Worm (Caenorhabditis elegans) whole organism, L1 larva: ENCODE results near the gene fkh-5.

Source experiments
- C04F5.9 ChIP-seq: sonication (generic microtip); optimal IDR thresholded peaks from 2 replicates; lab custom pipeline; 2016; ENCODE audit warnings: missing genetic modification characterization, missing compliant biosample characterization
- C34B4.2 ChIP-seq: sonication (generic microtip); optimal IDR thresholded peaks from 2 replicates; lab custom pipeline; 2017; ENCODE audit warnings: mild to moderate bottlenecking, missing genetic modification characterization, missing compliant biosample characterization
- F16B12.6 ChIP-seq: fragments of 150-350 bp; optimal IDR thresholded peaks from 2 replicates; lab custom pipeline; 2014; ENCODE audit warnings: missing biosample characterization, missing genetic modification characterization
- aly-2 ChIP-seq: fragments of 150-350 bp; optimal IDR thresholded peaks from 2 replicates; lab custom pipeline; 2014; ENCODE audit warnings: missing biosample characterization, missing genetic modification characterization
- ama-1 ChIP-seq: fragments of 150-350 bp; optimal IDR thresholded peaks from 2 replicates; lab custom pipeline; 2014
- dsc-1 ChIP-seq: sonication (generic microtip); optimal IDR thresholded peaks from 2 replicates; lab custom pipeline; 2016; ENCODE audit warnings: mild to moderate bottlenecking, missing genetic modification characterization, missing compliant biosample characterization
- efl-1 ChIP-seq, 4 experiments: fragments of 150-350 bp; optimal IDR thresholded peaks in 3 of 4; peaks in 1 of 4; 1 replicate in 1 of 4; 2 replicates in 3 of 4; lab custom pipeline; 2014; ENCODE audit warnings: missing biosample characterization in 2 of 4, missing genetic modification characterization in 2 of 4, missing genetic modification reagents in 2 of 4
- egl-13 ChIP-seq: sonication (generic microtip); optimal IDR thresholded peaks from 2 replicates; lab custom pipeline; 2016; ENCODE audit warnings: missing genotype, missing genetic modification reagents, missing genetic modification characterization, missing compliant biosample characterization
- elt-2 ChIP-seq: sonication (generic microtip); optimal IDR thresholded peaks from 2 replicates; lab custom pipeline; 2016; ENCODE audit warnings: missing genetic modification characterization, mild to moderate bottlenecking, inconsistent platforms, missing compliant biosample characterization, missing genetic modification reagents
- hlh-4 ChIP-seq: sonication (generic microtip); optimal IDR thresholded peaks from 2 replicates; lab custom pipeline; 2016; ENCODE audit warnings: mild to moderate bottlenecking, missing genetic modification characterization, missing compliant biosample characterization
- hpl-2 ChIP-seq: fragments of 150-350 bp; optimal IDR thresholded peaks from 2 replicates; lab custom pipeline; 2014; ENCODE audit warnings: missing biosample characterization, missing genetic modification reagents, missing genetic modification characterization
- jun-1 ChIP-seq: fragments of 150-350 bp; optimal IDR thresholded peaks from 2 replicates; lab custom pipeline; 2014; ENCODE audit warnings: missing biosample characterization, missing genetic modification reagents, missing genetic modification characterization
- lin-35 ChIP-seq, 2 experiments: fragments of 150-350 bp; optimal IDR thresholded peaks; 2 replicates each; lab custom pipeline; 2014; ENCODE audit warnings: missing biosample characterization in 2 of 2, missing genetic modification characterization in 2 of 2, missing genetic modification reagents in 2 of 2
- lsy-2 ChIP-seq, 2 experiments: fragments of 150-350 bp; optimal IDR thresholded peaks; 2 replicates each; lab custom pipeline; 2014; ENCODE audit warnings: missing biosample characterization in 2 of 2, missing genetic modification characterization in 2 of 2
- mdl-1 ChIP-seq, 2 experiments: fragments of 150-350 bp; optimal IDR thresholded peaks; 2 replicates each; lab custom pipeline; 2014 to 2017; ENCODE audit warnings: missing biosample characterization in 2 of 2, missing genetic modification characterization in 2 of 2, inconsistent platforms in 1 of 2
- nhr-12 ChIP-seq: sonication (generic microtip); optimal IDR thresholded peaks from 2 replicates; lab custom pipeline; 2017; ENCODE audit warnings: missing biosample characterization, missing genetic modification characterization
- nhr-47 ChIP-seq: sonication (generic microtip); optimal IDR thresholded peaks from 2 replicates; lab custom pipeline; 2016; ENCODE audit warnings: mild to moderate bottlenecking, missing genetic modification characterization, moderate library complexity, missing compliant biosample characterization
- nhr-76 ChIP-seq: sonication (generic microtip); optimal IDR thresholded peaks from 2 replicates; lab custom pipeline; 2017; ENCODE audit warnings: missing biosample characterization, missing genetic modification characterization
- pag-3 ChIP-seq: sonication (generic microtip); optimal IDR thresholded peaks from 2 replicates; lab custom pipeline; 2017; ENCODE audit warnings: missing genetic modification characterization, mild to moderate bottlenecking, missing compliant biosample characterization, antibody characterized with exemption, borderline replicate concordance; ENCODE audit not compliant: insufficient read depth
- pqm-1 ChIP-seq: sonication (generic microtip); optimal IDR thresholded peaks from 3 replicates; lab custom pipeline; 2017; ENCODE audit warnings: missing biosample characterization, missing genetic modification characterization
- rnt-1 ChIP-seq: sonication (generic microtip); optimal IDR thresholded peaks from 2 replicates; lab custom pipeline; 2016; ENCODE audit warnings: mild to moderate bottlenecking, missing genetic modification characterization, moderate library complexity, missing compliant biosample characterization
- snpc-4 ChIP-seq: fragments of 150-350 bp; optimal IDR thresholded peaks from 2 replicates; lab custom pipeline; 2014; ENCODE audit warnings: missing biosample characterization, missing genetic modification characterization
- sox-4 ChIP-seq: sonication (generic microtip); optimal IDR thresholded peaks from 2 replicates; lab custom pipeline; 2016; ENCODE audit warnings: missing genetic modification characterization, missing compliant biosample characterization
- sptf-1 ChIP-seq: fragments of 150-350 bp; optimal IDR thresholded peaks from 2 replicates; lab custom pipeline; 2014; ENCODE audit warnings: missing biosample characterization, missing genetic modification characterization
- sup-37 ChIP-seq: fragments of 200-800 bp; sonication (Bioruptor generic); optimal IDR thresholded peaks from 2 replicates; lab custom pipeline; 2018; ENCODE audit warnings: mild to moderate bottlenecking, missing genetic modification characterization, missing compliant biosample characterization
- tbx-2 ChIP-seq: sonication (generic microtip); optimal IDR thresholded peaks from 2 replicates; lab custom pipeline; 2016; ENCODE audit warnings: missing genetic modification characterization, missing compliant biosample characterization
- unc-30 ChIP-seq: sonication (generic microtip); optimal IDR thresholded peaks from 2 replicates; lab custom pipeline; 2017; ENCODE audit warnings: missing biosample characterization, missing genetic modification characterization
- unc-98 ChIP-seq: fragments of 200-800 bp; sonication (Bioruptor generic); IDR thresholded peaks from 2 replicates; pipeline ENCODE4 v1.3.6; 2022; ENCODE audit warnings: missing genetic modification characterization, missing compliant biosample characterization
- zag-1 ChIP-seq: fragments of 150-350 bp; optimal IDR thresholded peaks from 2 replicates; lab custom pipeline; 2014; ENCODE audit warnings: missing biosample characterization, missing genetic modification characterization
- ztf-11 ChIP-seq, 2 experiments: sonication (generic microtip); optimal IDR thresholded peaks; 2 replicates each; lab custom pipeline; 2016 to 2017; ENCODE audit warnings: missing genetic modification characterization in 2 of 2, missing biosample characterization in 1 of 2, missing compliant biosample characterization in 1 of 2

The fkh-5 gene

DNA sequence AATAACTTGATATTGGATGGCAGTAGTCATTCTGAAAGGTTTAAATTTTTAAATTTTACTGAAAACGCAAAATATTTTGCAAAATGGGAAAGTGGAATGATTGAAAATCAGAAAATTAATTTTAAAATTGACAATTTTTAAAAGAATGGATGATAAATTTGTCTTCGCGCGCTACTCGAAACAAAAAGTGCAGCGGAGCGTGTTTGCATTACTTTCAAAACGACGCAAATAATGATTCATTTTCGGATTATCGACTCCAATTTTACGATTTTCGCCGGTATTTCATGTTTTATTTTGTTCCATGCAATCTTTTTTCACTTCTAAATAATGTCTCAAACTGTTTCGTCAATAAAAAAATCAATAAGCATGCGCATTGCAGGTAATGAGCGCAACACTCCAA, 33.8 kb downstream of the fkh-5 start, which contains the start of the genes tost-1 and arx-6 (continued):
- TF ChIP-seq pag-3 (no peak), efl-1 (optimal IDR thresholded peaks at IDR 0.05; lab: Kevin White, UChicago) (peak; percentile 90 to 96), efl-1 (GFP tag; optimal IDR thresholded peaks at IDR 0.05 in 1 of 2; lab: Kevin White, UChicago) (peak; percentile 90 to 99), nhr-47 (peak; percentile 48), F16B12.6 (tag; lab: Kevin White, UChicago) (peak; percentile 4), nhr-76 (tag; lab: Kevin White, UChicago) (no peak), tbx-2 (peak; percentile 27), dsc-1 (tag; lab: Kevin White, UChicago) (no peak), hlh-4 (tag; lab: Kevin White, UChicago) (no peak)

DNA sequence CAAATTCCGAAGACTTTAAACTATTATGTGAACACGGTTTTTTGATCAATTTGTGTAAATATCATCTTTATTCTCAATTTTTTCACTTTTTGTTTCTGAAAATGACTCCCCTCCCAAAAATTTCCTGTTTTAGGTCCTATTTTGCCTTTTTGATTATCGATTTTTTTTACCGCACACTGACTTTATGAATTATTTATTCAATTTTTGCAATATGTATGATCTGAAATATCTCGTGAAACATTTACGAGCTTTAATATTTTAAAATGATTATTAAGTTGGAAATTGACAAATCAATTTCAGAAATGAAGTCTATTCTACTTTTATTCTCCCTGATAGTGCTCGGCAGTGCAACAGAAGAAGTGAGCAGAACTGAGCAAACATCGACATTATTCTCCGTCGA, 35.0 kb downstream of the fkh-5 start, which contains the start of gene C35D10.1:
Gene C35D10.1 (plus strand): TSS at position 301 of the 400 bp plus-strand sequence.
- no peak for TF ChIP-seq efl-1 (optimal IDR thresholded peaks at IDR 0.05; lab: Kevin White, UChicago)
- TF ChIP-seq efl-1 (GFP tag; optimal IDR thresholded peaks at IDR 0.05 in 1 of 2; lab: Kevin White, UChicago): peak in 1 of 2 experiments; percentile 74
- TF ChIP-seq lsy-2 (tag; optimal IDR thresholded peaks at IDR 0.05; lab: Kevin White, UChicago): no peak
- TF ChIP-seq, all 84 proteins: peak for 1

DNA sequence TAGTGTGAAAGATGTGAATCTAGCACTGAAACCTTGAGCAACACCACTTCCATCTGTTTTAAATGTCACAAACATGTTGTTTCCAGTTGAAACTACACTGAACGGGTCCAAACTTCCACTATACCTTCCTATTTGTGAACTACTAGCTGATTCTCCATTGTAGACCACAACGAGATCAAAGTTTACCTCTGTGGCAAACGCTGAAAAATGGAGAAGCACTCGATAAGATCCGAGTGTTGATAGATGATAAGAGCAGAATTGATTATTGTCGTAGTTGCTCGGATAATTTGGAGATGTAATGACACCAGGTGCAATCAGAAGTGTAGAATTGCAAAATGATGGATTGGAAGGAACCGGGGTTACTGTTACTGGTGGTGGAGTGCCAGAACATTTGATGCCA, 37.5 kb downstream of the fkh-5 start:
- no peak for TF ChIP-seq sox-4 (tag; lab: Kevin White, UChicago)
- TF ChIP-seq efl-1 (optimal IDR thresholded peaks at IDR 0.05; lab: Kevin White, UChicago): no peak
- peak in 1 of 2 experiments; percentile 70 for TF ChIP-seq efl-1 (GFP tag; optimal IDR thresholded peaks at IDR 0.05 in 1 of 2; lab: Kevin White, UChicago)
- TF ChIP-seq C04F5.9 (tag; lab: Kevin White, UChicago): no peak
- no peak for TF ChIP-seq ama-1
- no peak for TF ChIP-seq rnt-1
- peak; percentile 55 for TF ChIP-seq elt-2
- TF ChIP-seq snpc-4: no peak
- TF ChIP-seq zag-1 (tag; lab: Kevin White, UChicago): no peak
- TF ChIP-seq pqm-1 (tag; lab: Kevin White, UChicago): no peak
- no peak for TF ChIP-seq mdl-1 (tag; optimal IDR thresholded peaks at IDR 0.05; lab: Kevin White, UChicago)

DNA sequence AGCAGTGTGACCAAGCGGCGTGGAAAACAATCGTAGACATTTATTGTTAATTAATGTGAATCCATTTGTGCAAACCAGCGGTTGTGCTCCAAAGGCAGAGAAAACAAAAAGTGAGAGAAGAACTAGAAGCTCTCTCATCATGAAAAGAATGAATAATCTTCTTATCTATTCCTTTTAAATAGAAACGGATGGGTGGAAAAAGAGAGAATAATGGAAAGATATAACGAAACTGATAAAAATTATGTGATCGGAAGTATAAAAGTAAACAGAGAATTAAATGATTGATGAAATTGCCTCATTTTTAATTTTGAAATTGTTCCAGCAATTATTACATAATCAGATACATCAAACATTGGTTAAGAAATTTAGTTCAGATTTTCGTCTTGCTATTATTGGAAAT, 39.0 kb downstream of the fkh-5 start, which contains the start of gene clec-5:
Gene clec-5 (minus strand): TSS at position 178 of the 400 bp plus-strand sequence.
- TF ChIP-seq jun-1: peak; percentile 29
- TF ChIP-seq elt-2: peak; percentile 40
- TF ChIP-seq rnt-1: no peak
- no peak for TF ChIP-seq unc-30 (tag; lab: Kevin White, UChicago)
- TF ChIP-seq sox-4 (tag; lab: Kevin White, UChicago): no peak
- TF ChIP-seq unc-98 (GFP tag; lab: Robert Waterston, UW): no peak

DNA sequence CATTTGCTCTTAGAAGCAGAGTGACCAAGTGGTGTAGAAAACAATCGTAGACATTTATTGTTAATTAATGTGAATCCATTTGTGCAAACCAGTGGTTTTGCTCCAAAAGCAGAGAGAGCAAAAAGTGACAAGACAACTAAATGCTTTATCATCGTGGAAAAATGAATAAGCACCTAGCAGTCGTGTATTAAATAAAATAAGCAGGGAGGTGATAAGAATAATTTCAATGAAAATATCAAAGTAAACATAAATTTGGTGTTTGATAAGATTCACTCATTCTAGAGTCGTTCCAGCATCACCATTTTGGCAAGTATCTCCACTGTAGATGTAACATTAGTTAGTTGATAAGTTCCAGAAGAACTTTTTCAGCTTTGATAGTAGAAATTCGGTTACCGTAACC, 42.8 kb downstream of the fkh-5 start, which contains the start of gene clec-6:
Gene clec-6 (minus strand): TSS at position 154 of the 400 bp plus-strand sequence.
- TF ChIP-seq elt-2 (peak; percentile 51), ama-1 (no peak)

DNA sequence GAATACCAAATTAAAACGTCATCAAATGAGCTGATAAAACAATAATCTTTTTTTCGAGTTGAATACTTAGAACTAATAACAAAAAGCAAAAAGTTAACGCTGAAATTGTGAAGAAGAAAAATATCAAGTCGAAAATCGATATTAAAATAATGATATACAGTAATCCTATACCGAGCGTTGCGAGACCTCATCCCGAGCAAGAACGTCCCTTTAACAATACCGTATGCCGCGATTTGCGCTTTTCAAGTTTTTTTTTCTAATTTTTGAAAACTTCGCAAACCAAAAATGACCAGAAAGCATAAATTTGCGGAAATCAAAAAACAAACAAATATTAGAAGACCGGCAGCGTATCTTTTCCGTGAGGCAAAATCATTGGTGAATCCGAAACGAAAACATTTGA, 46.5 kb downstream of the fkh-5 start, which contains the start of gene F26F4.5:
Gene F26F4.5 (minus strand): TSS at position 256 of the 400 bp plus-strand sequence.
- no peak for TF ChIP-seq pqm-1 (tag; lab: Kevin White, UChicago)
- no peak for TF ChIP-seq sptf-1 (tag; lab: Kevin White, UChicago)
- no peak for TF ChIP-seq nhr-12 (tag; lab: Kevin White, UChicago)
- TF ChIP-seq egl-13 (tag; lab: Kevin White, UChicago): no peak
- no peak for TF ChIP-seq hpl-2 (GFP tag; lab: Kevin White, UChicago)
- TF ChIP-seq ztf-11 (tag; optimal IDR thresholded peaks at IDR 0.05; lab: Kevin White, UChicago): no peak
- TF ChIP-seq elt-2: no peak
- no peak for TF ChIP-seq unc-98 (GFP tag; lab: Robert Waterston, UW)

DNA sequence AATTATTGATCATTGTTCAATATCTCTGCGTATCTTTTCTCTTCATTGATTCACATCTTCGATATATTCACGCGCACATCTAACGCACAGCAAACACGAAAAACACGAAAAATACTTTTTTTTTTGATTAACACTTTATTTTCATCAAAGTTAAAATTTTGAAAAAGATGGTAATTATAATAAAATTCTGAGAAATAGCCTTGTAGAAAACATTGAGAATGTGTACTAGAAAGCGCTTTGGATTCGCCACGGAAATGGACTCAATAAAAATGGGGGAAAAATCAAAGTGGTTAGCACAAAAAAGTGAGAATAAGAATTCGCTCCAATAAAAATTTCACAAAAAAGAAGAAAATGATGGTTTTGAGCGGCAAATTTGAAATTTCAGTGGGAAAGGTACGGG, 49.1 kb downstream of the fkh-5 start, which contains the start of gene F26F4.6:
Gene F26F4.6 (minus strand): TSS at position 101 of the 400 bp plus-strand sequence.
- TF ChIP-seq sup-37 (GFP tag; lab: Kevin White, UChicago) (no peak), lin-35 (GFP tag; optimal IDR thresholded peaks at IDR 0.05; lab: Kevin White, UChicago) (peak in 1 of 2 experiments; percentile 15), aly-2 (tag; lab: Kevin White, UChicago) (peak; percentile 18), C34B4.2 (tag; lab: Kevin White, UChicago) (no peak)
- TF ChIP-seq, all 84 proteins: peak for 2
